Fruit fly (Drosophila melanogaster) whole organism, embryonic: Measurements from ENCODE around the gene NitFhit.

Experiments used
- Antp ChIP-seq: fragments of 200-800 bp; sonication (Bioruptor generic); optimal IDR thresholded peaks from 3 replicates; lab custom pipeline; 2016; ENCODE audit warnings: missing biosample characterization, missing genetic modification characterization
- Bdp1 ChIP-seq: fragments of 200-800 bp; sonication (Bioruptor generic); optimal IDR thresholded peaks from 3 replicates; lab custom pipeline; 2016; ENCODE audit warnings: missing biosample characterization, missing genetic modification characterization
- Bgb ChIP-seq: fragments of 200-800 bp; sonication (Bioruptor generic); IDR thresholded peaks from 2 replicates; pipeline ENCODE4 v1.3.6; 2022; ENCODE audit warnings: missing biosample characterization, missing genetic modification characterization; ENCODE audit not compliant: partially characterized antibody
- C15 ChIP-seq: fragments of 200-800 bp; sonication (Bioruptor generic); IDR thresholded peaks from 3 replicates; pipeline ENCODE4 v1.3.6; 2022; ENCODE audit warnings: missing biosample characterization, missing genetic modification characterization
- CG10654 ChIP-seq: fragments of 200-800 bp; sonication (Bioruptor generic); optimal IDR thresholded peaks from 2 replicates; lab custom pipeline; 2016; ENCODE audit warnings: missing biosample characterization, missing genetic modification characterization
- CG11456 ChIP-seq: fragments of 200-800 bp; sonication (Bioruptor generic); IDR thresholded peaks from 3 replicates; pipeline ENCODE4 v1.3.6; 2022; ENCODE audit warnings: missing biosample characterization, missing genetic modification characterization
- CG12104 ChIP-seq: fragments of 200-800 bp; sonication (Bioruptor generic); optimal IDR thresholded peaks from 3 replicates; lab custom pipeline; 2016; ENCODE audit warnings: missing biosample characterization, missing genetic modification characterization
- CG1233 ChIP-seq: fragments of 200-800 bp; sonication (Bioruptor generic); optimal IDR thresholded peaks from 4 replicates; lab custom pipeline; 2018; ENCODE audit warnings: missing biosample characterization, mild to moderate bottlenecking, missing genetic modification characterization
- CG14965 ChIP-seq: fragments of 200-800 bp; sonication (Bioruptor generic); optimal IDR thresholded peaks from 2 replicates; lab custom pipeline; 2016; ENCODE audit warnings: missing biosample characterization, missing genetic modification characterization, borderline replicate concordance
- CG16863 ChIP-seq: fragments of 200-800 bp; sonication (Bioruptor generic); optimal IDR thresholded peaks from 3 replicates; lab custom pipeline; 2016; ENCODE audit warnings: missing biosample characterization, missing genetic modification characterization
- CG18011 ChIP-seq: fragments of 200-800 bp; sonication (Bioruptor generic); optimal IDR thresholded peaks from 2 replicates; lab custom pipeline; 2017; ENCODE audit warnings: missing biosample characterization, missing genetic modification characterization, mild to moderate bottlenecking, moderate library complexity, missing genotype
- CG2129 ChIP-seq: fragments of 200-800 bp; sonication (Bioruptor generic); IDR thresholded peaks from 2 replicates; pipeline ENCODE4 v1.3.6; 2022; ENCODE audit warnings: missing biosample characterization, missing genetic modification characterization; ENCODE audit not compliant: partially characterized antibody
- CG2875 ChIP-seq: fragments of 200-800 bp; sonication (Bioruptor generic); optimal IDR thresholded peaks from 2 replicates; lab custom pipeline; 2017; ENCODE audit warnings: missing biosample characterization, mild to moderate bottlenecking, missing genetic modification characterization, missing genetic modification reagents
- CG2889 ChIP-seq: fragments of 200-800 bp; sonication (Bioruptor generic); IDR thresholded peaks from 3 replicates; pipeline ENCODE4 v1.3.6; 2022; ENCODE audit warnings: missing biosample characterization, missing genetic modification characterization
- CG33557 ChIP-seq: fragments of 200-800 bp; sonication (Bioruptor generic); optimal IDR thresholded peaks from 2 replicates; lab custom pipeline; 2019; ENCODE audit warnings: missing biosample characterization, mild to moderate bottlenecking, missing genetic modification characterization, moderate library complexity
- CG6254 ChIP-seq: fragments of 200-800 bp; sonication (Bioruptor generic); optimal IDR thresholded peaks from 3 replicates; lab custom pipeline; 2017; ENCODE audit warnings: mild to moderate bottlenecking, missing biosample characterization, missing genetic modification reagents, missing genetic modification characterization
- CG6272 ChIP-seq: fragments of 200-800 bp; sonication (Bioruptor generic); IDR thresholded peaks from 2 replicates; pipeline ENCODE4 v1.3.6; 2022; ENCODE audit warnings: missing biosample characterization, missing genetic modification characterization
- CG7839 ChIP-seq: fragments of 200-800 bp; sonication (Bioruptor generic); optimal IDR thresholded peaks from 3 replicates; lab custom pipeline; 2018; ENCODE audit warnings: missing biosample characterization, mild to moderate bottlenecking, missing genetic modification characterization, moderate library complexity
- CG9437 ChIP-seq: fragments of 200-800 bp; sonication (Bioruptor generic); optimal IDR thresholded peaks from 2 replicates; lab custom pipeline; 2018; ENCODE audit warnings: missing biosample characterization, mild to moderate bottlenecking, missing genetic modification characterization
- Dad ChIP-seq: fragments of 200-800 bp; sonication (Bioruptor generic); optimal IDR thresholded peaks from 3 replicates; lab custom pipeline; 2016; ENCODE audit warnings: missing biosample characterization, missing genetic modification characterization
- Dip3 ChIP-seq: fragments of 200-800 bp; sonication (Bioruptor generic); optimal IDR thresholded peaks from 3 replicates; lab custom pipeline; 2016; ENCODE audit warnings: missing biosample characterization, missing genetic modification characterization
- ERR ChIP-seq: fragments of 200-800 bp; sonication (Bioruptor generic); optimal IDR thresholded peaks from 2 replicates; lab custom pipeline; 2016; ENCODE audit warnings: missing biosample characterization, missing genetic modification characterization
- Max ChIP-seq: fragments of 200-800 bp; sonication (Bioruptor generic); optimal IDR thresholded peaks from 2 replicates; lab custom pipeline; 2016; ENCODE audit warnings: missing biosample characterization, mild to moderate bottlenecking, missing genetic modification characterization
- Mes4 ChIP-seq: fragments of 200-800 bp; sonication (Bioruptor generic); optimal IDR thresholded peaks from 2 replicates; lab custom pipeline; 2016; ENCODE audit warnings: missing biosample characterization, missing genetic modification characterization
- NFAT ChIP-seq: fragments of 200-800 bp; sonication (Bioruptor generic); IDR thresholded peaks from 2 replicates; pipeline ENCODE4 v1.3.6; 2022; ENCODE audit warnings: missing biosample characterization, missing genetic modification characterization
- Neu2 ChIP-seq: fragments of 200-800 bp; sonication (Bioruptor generic); optimal IDR thresholded peaks from 3 replicates; lab custom pipeline; 2016; ENCODE audit warnings: missing biosample characterization, missing genetic modification characterization, borderline replicate concordance
- Optix ChIP-seq: fragments of 200-800 bp; sonication (Bioruptor generic); IDR thresholded peaks from 3 replicates; pipeline ENCODE4 v1.3.6; 2022; ENCODE audit warnings: missing biosample characterization, missing genetic modification characterization
- PHDP ChIP-seq: fragments of 200-800 bp; sonication (Bioruptor generic); optimal IDR thresholded peaks from 3 replicates; lab custom pipeline; 2018; ENCODE audit warnings: missing biosample characterization, mild to moderate bottlenecking, missing genetic modification characterization, moderate library complexity
- Pdp1 ChIP-seq, 2 experiments: fragments of 200-800 bp; sonication (Bioruptor generic); optimal IDR thresholded peaks; 3 replicates each; lab custom pipeline; 2016; ENCODE audit warnings: missing biosample characterization in 2 of 2, missing genetic modification characterization in 2 of 2, mild to moderate bottlenecking in 1 of 2, moderate library complexity in 1 of 2
- Side ChIP-seq: fragments of 200-800 bp; sonication (Bioruptor generic); optimal IDR thresholded peaks from 2 replicates; lab custom pipeline; 2016; ENCODE audit warnings: missing biosample characterization, missing genetic modification characterization
- Taf1 ChIP-seq: fragments of 200-800 bp; sonication (Bioruptor generic); IDR thresholded peaks from 2 replicates; pipeline ENCODE4 v1.3.6; 2022; ENCODE audit warnings: missing biosample characterization, missing genetic modification characterization
- Tbp ChIP-seq: fragments of >200 bp; optimal IDR thresholded peaks from 2 replicates; lab custom pipeline; 2018; ENCODE audit warnings: missing biosample characterization, missing genetic modification characterization
- aop ChIP-seq: fragments of 200-800 bp; sonication (Bioruptor generic); IDR thresholded peaks from 2 replicates; pipeline ENCODE4 v1.3.6; 2022; ENCODE audit warnings: missing biosample characterization, missing genetic modification characterization
- ara ChIP-seq: fragments of 200-800 bp; sonication (Bioruptor generic); IDR thresholded peaks from 2 replicates; pipeline ENCODE4 v1.3.6; 2022; ENCODE audit warnings: missing biosample characterization, missing genetic modification characterization
- bcd ChIP-seq: fragments of 200-800 bp; sonication (Bioruptor generic); optimal IDR thresholded peaks from 2 replicates; lab custom pipeline; 2017; ENCODE audit warnings: missing biosample characterization, mild to moderate bottlenecking, missing genetic modification characterization
- cwo ChIP-seq: fragments of 200-800 bp; sonication (Bioruptor generic); optimal IDR thresholded peaks from 3 replicates; lab custom pipeline; 2017; ENCODE audit warnings: missing biosample characterization, missing genetic modification characterization, mild to moderate bottlenecking, moderate library complexity, missing genetic modification reagents
- dysf ChIP-seq: fragments of 200-800 bp; sonication (Bioruptor generic); IDR thresholded peaks from 3 replicates; pipeline ENCODE4 v1.3.6; 2022; ENCODE audit warnings: missing biosample characterization, missing genetic modification characterization
- fd96Cb ChIP-seq: fragments of 200-800 bp; sonication (Bioruptor generic); optimal IDR thresholded peaks from 2 replicates; lab custom pipeline; 2018; ENCODE audit warnings: missing biosample characterization, mild to moderate bottlenecking, missing genetic modification characterization, moderate library complexity
- insv ChIP-seq, 2 experiments: fragments of 200-800 bp; sonication (Bioruptor generic); optimal IDR thresholded peaks; 3 replicates each; lab custom pipeline; 2016 to 2018; ENCODE audit warnings: missing biosample characterization in 2 of 2, missing genetic modification characterization in 2 of 2
- ken ChIP-seq: fragments of 200-800 bp; sonication (Bioruptor generic); IDR thresholded peaks from 3 replicates; pipeline ENCODE4 v1.3.6; 2022; ENCODE audit warnings: missing biosample characterization, missing genetic modification characterization
- pnt ChIP-seq: fragments of 200-800 bp; sonication (Bioruptor generic); optimal IDR thresholded peaks from 3 replicates; lab custom pipeline; 2016; ENCODE audit warnings: missing biosample characterization, missing genetic modification characterization
- prd ChIP-seq, 3 experiments: fragments of >200 bp in 2 of 3; fragments of 200-800 bp in 1 of 3; sonication (Bioruptor generic) in 1 of 3; optimal IDR thresholded peaks in 2 of 3; IDR thresholded peaks in 1 of 3; 2 replicates in 2 of 3; 3 replicates in 1 of 3; pipeline versions ENCODE4 v1.3.6 to Lab custom; 2017 to 2022; ENCODE audit warnings: missing biosample characterization in 1 of 3, missing genetic modification characterization in 1 of 3
- seq ChIP-seq: fragments of 200-800 bp; sonication (Bioruptor generic); IDR thresholded peaks from 2 replicates; pipeline ENCODE4 v1.3.6; 2022; ENCODE audit warnings: missing biosample characterization, missing genetic modification characterization
- sna ChIP-seq: fragments of 200-800 bp; sonication (Bioruptor generic); IDR thresholded peaks from 2 replicates; pipeline ENCODE4 v1.3.6; 2022; ENCODE audit warnings: missing biosample characterization, missing genetic modification characterization; ENCODE audit not compliant: partially characterized antibody
- unc-4 ChIP-seq: fragments of 200-800 bp; sonication (Bioruptor generic); IDR thresholded peaks from 2 replicates; pipeline ENCODE4 v1.3.6; 2022; ENCODE audit warnings: missing biosample characterization, missing genetic modification characterization; ENCODE audit not compliant: partially characterized antibody
- vfl ChIP-seq: fragments of 200-800 bp; sonication (Bioruptor generic); optimal IDR thresholded peaks from 2 replicates; lab custom pipeline; 2016; ENCODE audit warnings: missing biosample characterization, missing genetic modification characterization
- z ChIP-seq: fragments of 200-800 bp; sonication (Bioruptor generic); IDR thresholded peaks from 3 replicates; pipeline ENCODE4 v1.3.6; 2022; ENCODE audit warnings: missing biosample characterization, missing genetic modification characterization
- zen2 ChIP-seq: fragments of 200-800 bp; sonication (Bioruptor generic); IDR thresholded peaks from 3 replicates; pipeline ENCODE4 v1.3.6; 2022; ENCODE audit warnings: missing biosample characterization, missing genetic modification characterization; ENCODE audit not compliant: partially characterized antibody

NitFhit gene

dm6 chr3L:199754-200596 is 3.6 kb upstream of the NitFhit start, which contains the start of the genes rno and mri (continued):
- TF ChIP-seq unc-4 (peak; percentile 87), zen2 (GFP tag; lab: Robert Waterston, UW) (peak; percentile 96), prd (optimal IDR thresholded peaks at IDR 0.05; lab: Kevin White, UChicago) (no peak), prd (GFP tag; IDR thresholded peaks at IDR 0.05; lab: Robert Waterston, UW) (peak; percentile 80), CG16863 (GFP tag; lab: Kevin White, UChicago) (no peak), Antp (no peak), Taf1 (GFP tag; lab: Robert Waterston, UW) (peak; percentile 51), bcd (peak; percentile 64), Pdp1 (GFP tag; optimal IDR thresholded peaks at IDR 0.05; lab: Kevin White, UChicago) (peak in 1 of 2 experiments; percentile 50), CG2875 (GFP tag; lab: Kevin White, UChicago) (peak; percentile 4), Dip3 (GFP tag; lab: Kevin White, UChicago) (no peak), CG33557 (GFP tag; lab: Kevin White, UChicago) (peak; percentile 61), CG6272 (GFP tag; lab: Robert Waterston, UW) (peak; percentile 67), Mes4 (GFP tag; lab: Kevin White, UChicago) (no peak), CG6254 (GFP tag; lab: Kevin White, UChicago) (no peak), dysf (peak; percentile 81), CG1233 (GFP tag; lab: Kevin White, UChicago) (peak; percentile 68), Bgb (GFP tag; lab: Robert Waterston, UW) (peak; percentile 95), CG11456 (GFP tag; lab: Robert Waterston, UW) (peak; percentile 79), C15 (GFP tag; lab: Robert Waterston, UW) (no peak), cwo (GFP tag; lab: Kevin White, UChicago) (peak; percentile 51), z (no peak), CG9437 (GFP tag; lab: Kevin White, UChicago) (peak; percentile 48), CG14965 (GFP tag; lab: Kevin White, UChicago) (no peak), sna (GFP tag; lab: Robert Waterston, UW) (peak; percentile 93), pnt (GFP tag; lab: Kevin White, UChicago) (no peak), fd96Cb (tag; lab: Kevin White, UChicago) (peak; percentile 79), Dad (GFP tag; lab: Kevin White, UChicago) (no peak), ERR (GFP tag; lab: Kevin White, UChicago) (no peak), CG10654 (peak; percentile 40), CG7839 (tag; lab: Kevin White, UChicago) (peak; percentile 81), CG2889 (no peak), ken (GFP tag; lab: Robert Waterston, UW) (peak; percentile 64; the same call in 2 of the 3 replicates), Bdp1 (GFP tag; lab: Kevin White, UChicago) (no peak), Side (GFP tag; lab: Kevin White, UChicago) (no peak), CG2129 (GFP tag; lab: Robert Waterston, UW) (peak; percentile 82), Optix (GFP tag; lab: Robert Waterston, UW) (peak; percentile 30; the same call in 1 of the 3 replicates), seq (no peak), ara (peak; percentile 56; the same call in 1 of the 2 replicates), Neu2 (GFP tag; lab: Kevin White, UChicago) (no peak), vfl (GFP tag; lab: Kevin White, UChicago) (no peak), PHDP (peak; percentile 67), CG18011 (GFP tag; lab: Kevin White, UChicago) (no peak), Tbp (no peak), insv (GFP tag; optimal IDR thresholded peaks at IDR 0.05; lab: Kevin White, UChicago) (no peak), CG12104 (GFP tag; lab: Kevin White, UChicago) (peak; percentile 67), NFAT (GFP tag; lab: Robert Waterston, UW) (peak; percentile 53), aop (no peak), Max (GFP tag; lab: Kevin White, UChicago) (peak; percentile 9)
